Worm (Caenorhabditis elegans) whole organism, young adult: Measurements from ENCODE around the gene T21C12.4.

Experiments used
- B0019.2 ChIP-seq: fragments of 200-800 bp; sonication (Bioruptor generic); conservative IDR thresholded peaks from 2 replicates; pipeline ENCODE4 v1.3.6; 2022; ENCODE audit warnings: missing genetic modification reagents, missing genetic modification characterization, missing compliant biosample characterization
- C17E4.6 ChIP-seq: fragments of 200-800 bp; sonication (Bioruptor generic); IDR thresholded peaks from 2 replicates; pipeline ENCODE4 v1.3.6; 2022; ENCODE audit warnings: missing genetic modification reagents, missing genetic modification characterization, missing compliant biosample characterization
- F49E8.2 ChIP-seq: sonication (generic microtip); optimal IDR thresholded peaks from 3 replicates; lab custom pipeline; 2017; ENCODE audit warnings: missing genetic modification characterization, mild to moderate bottlenecking, missing compliant biosample characterization, antibody characterized with exemption, moderate library complexity; ENCODE audit not compliant: insufficient read depth
- F52B5.7 ChIP-seq: sonication (generic microtip); optimal IDR thresholded peaks from 2 replicates; lab custom pipeline; 2016; ENCODE audit warnings: mild to moderate bottlenecking, missing genetic modification characterization, missing compliant biosample characterization
- F57A8.1 ChIP-seq: fragments of 200-800 bp; sonication (Bioruptor generic); optimal IDR thresholded peaks from 2 replicates; lab custom pipeline; 2018; ENCODE audit warnings: mild to moderate bottlenecking, missing genetic modification characterization, moderate library complexity, missing compliant biosample characterization
- K12H6.12 ChIP-seq: fragments of 200-800 bp; sonication (Bioruptor generic); optimal IDR thresholded peaks from 2 replicates; lab custom pipeline; 2018; ENCODE audit warnings: mild to moderate bottlenecking, missing genetic modification characterization, missing compliant biosample characterization
- ZK185.1 ChIP-seq: sonication (generic microtip); optimal IDR thresholded peaks from 2 replicates; lab custom pipeline; 2016; ENCODE audit warnings: mild to moderate bottlenecking, missing genetic modification characterization, missing compliant biosample characterization; ENCODE audit not compliant: poor library complexity, severe bottlenecking
- ama-1 ChIP-seq, 3 experiments: fragments of 150-350 bp in 1 of 3; sonication (generic microtip) in 2 of 3; optimal IDR thresholded peaks; 2 replicates each; lab custom pipeline; 2014 to 2018; ENCODE audit warnings: missing biosample characterization in 2 of 3, missing genetic modification characterization in 2 of 3, missing genetic modification reagents in 2 of 3
- aptf-3 ChIP-seq: fragments of 200-800 bp; sonication (Bioruptor generic); IDR thresholded peaks from 2 replicates; pipeline ENCODE4 v1.3.6; 2022; ENCODE audit warnings: missing genetic modification characterization, missing compliant biosample characterization
- attf-5 ChIP-seq: fragments of 200-800 bp; sonication (Bioruptor generic); optimal IDR thresholded peaks from 2 replicates; lab custom pipeline; 2018; ENCODE audit warnings: mild to moderate bottlenecking, missing genetic modification characterization, missing compliant biosample characterization
- bed-1 ChIP-seq: fragments of 200-800 bp; sonication (Bioruptor generic); IDR thresholded peaks from 2 replicates; pipeline ENCODE4 v1.3.6; 2022; ENCODE audit warnings: missing genetic modification reagents, missing genetic modification characterization, missing compliant biosample characterization
- bed-2 ChIP-seq: fragments of 200-800 bp; sonication (Bioruptor generic); IDR thresholded peaks from 2 replicates; pipeline ENCODE4 v1.3.6; 2022; ENCODE audit warnings: missing genetic modification reagents, missing genetic modification characterization, missing compliant biosample characterization
- ceh-100 ChIP-seq: fragments of 200-800 bp; sonication (Bioruptor generic); IDR thresholded peaks from 2 replicates; pipeline ENCODE4 v1.3.6; 2022; ENCODE audit warnings: missing genetic modification reagents, missing genetic modification characterization, missing compliant biosample characterization
- ceh-91 ChIP-seq: fragments of 200-800 bp; sonication (Bioruptor generic); IDR thresholded peaks from 2 replicates; pipeline ENCODE4 v1.3.6; 2022; ENCODE audit warnings: missing genetic modification reagents, missing genetic modification characterization, missing compliant biosample characterization
- die-1 ChIP-seq: sonication (generic microtip); optimal IDR thresholded peaks from 2 replicates; lab custom pipeline; 2016; ENCODE audit warnings: missing genotype, mild to moderate bottlenecking, missing genetic modification characterization, missing compliant biosample characterization
- dpl-1 ChIP-seq: fragments of 150-350 bp; optimal IDR thresholded peaks from 2 replicates; lab custom pipeline; 2014; ENCODE audit warnings: missing biosample characterization, missing genetic modification reagents, missing genetic modification characterization
- egrh-3 ChIP-seq: fragments of 200-800 bp; sonication (Bioruptor generic); IDR thresholded peaks from 2 replicates; pipeline ENCODE4 v1.3.6; 2022; ENCODE audit warnings: missing genetic modification reagents, missing genetic modification characterization, missing compliant biosample characterization
- ekl-4 ChIP-seq: fragments of 200-800 bp; sonication (Bioruptor generic); IDR thresholded peaks from 2 replicates; pipeline ENCODE4 v1.3.6; 2022; ENCODE audit warnings: missing genetic modification reagents, missing genetic modification characterization, missing compliant biosample characterization
- gei-17 ChIP-seq: fragments of 200-800 bp; sonication (Bioruptor generic); optimal IDR thresholded peaks from 2 replicates; lab custom pipeline; 2018; ENCODE audit warnings: mild to moderate bottlenecking, missing genetic modification characterization, missing compliant biosample characterization
- hmg-1.2 ChIP-seq: fragments of 200-800 bp; sonication (Bioruptor generic); IDR thresholded peaks from 2 replicates; pipeline ENCODE4 v1.3.6; 2022; ENCODE audit warnings: missing genetic modification reagents, missing genetic modification characterization, missing compliant biosample characterization
- lag-1 ChIP-seq: fragments of 200-800 bp; sonication (Bioruptor generic); IDR thresholded peaks from 2 replicates; pipeline ENCODE4 v1.3.6; 2022; ENCODE audit warnings: missing genetic modification reagents, missing genetic modification characterization, missing compliant biosample characterization
- let-607 ChIP-seq, 2 experiments: fragments of 200-800 bp in 1 of 2; sonication (Bioruptor generic) in 1 of 2; sonication (generic microtip) in 1 of 2; optimal IDR thresholded peaks; 2 replicates each; lab custom pipeline; 2016 to 2018; ENCODE audit warnings: mild to moderate bottlenecking in 2 of 2, missing compliant biosample characterization in 2 of 2, missing genetic modification characterization in 2 of 2, moderate library complexity in 2 of 2, missing genotype in 1 of 2
- lin-35 ChIP-seq, 3 experiments: fragments of 150-350 bp in 2 of 3; sonication (generic microtip) in 1 of 3; optimal IDR thresholded peaks; 2 replicates each; lab custom pipeline; 2014 to 2018; ENCODE audit warnings: missing biosample characterization in 3 of 3, missing genetic modification characterization in 3 of 3, missing genetic modification reagents in 3 of 3
- lin-54 ChIP-seq: fragments of 200-800 bp; sonication (Bioruptor generic); optimal IDR thresholded peaks from 2 replicates; lab custom pipeline; 2018; ENCODE audit warnings: mild to moderate bottlenecking, missing genetic modification characterization, missing compliant biosample characterization
- lsl-1 ChIP-seq: fragments of 200-800 bp; sonication (Bioruptor generic); optimal IDR thresholded peaks from 2 replicates; lab custom pipeline; 2018; ENCODE audit warnings: mild to moderate bottlenecking, missing genetic modification characterization, moderate library complexity, missing compliant biosample characterization
- madf-6 ChIP-seq: fragments of 200-800 bp; sonication (Bioruptor generic); IDR thresholded peaks from 2 replicates; pipeline ENCODE4 v1.3.6; 2022; ENCODE audit warnings: missing genetic modification reagents, missing genetic modification characterization, missing compliant biosample characterization
- madf-8 ChIP-seq: fragments of 200-800 bp; sonication (Bioruptor generic); conservative IDR thresholded peaks from 2 replicates; pipeline ENCODE4 v1.3.6; 2022; ENCODE audit warnings: missing genetic modification reagents, missing genetic modification characterization, missing compliant biosample characterization
- mcd-1 ChIP-seq: fragments of 200-800 bp; sonication (Bioruptor generic); IDR thresholded peaks from 2 replicates; pipeline ENCODE4 v1.3.6; 2022; ENCODE audit warnings: missing genetic modification reagents, missing genetic modification characterization, missing compliant biosample characterization
- nfya-1 ChIP-seq: sonication (generic microtip); optimal IDR thresholded peaks from 2 replicates; lab custom pipeline; 2017; ENCODE audit warnings: antibody characterized with exemption, missing compliant biosample characterization, missing genetic modification characterization, borderline replicate concordance; ENCODE audit not compliant: insufficient read depth
- pha-4 ChIP-seq: fragments of 150-350 bp; sonication (generic microtip); optimal IDR thresholded peaks from 2 replicates; lab custom pipeline; 2014; ENCODE audit warnings: missing biosample characterization, missing genetic modification reagents, missing genetic modification characterization
- repo-1 ChIP-seq: sonication (generic microtip); optimal IDR thresholded peaks from 2 replicates; lab custom pipeline; 2017; ENCODE audit warnings: mild to moderate bottlenecking, missing genetic modification characterization, missing compliant biosample characterization
- snpc-3.4 ChIP-seq: sonication (generic microtip); optimal IDR thresholded peaks from 2 replicates; lab custom pipeline; 2017; ENCODE audit warnings: missing genetic modification characterization, mild to moderate bottlenecking, missing compliant biosample characterization, antibody characterized with exemption, moderate library complexity, missing genotype, missing genetic modification reagents
- somi-1 ChIP-seq: fragments of 200-800 bp; sonication (Bioruptor generic); optimal IDR thresholded peaks from 2 replicates; lab custom pipeline; 2018; ENCODE audit warnings: mild to moderate bottlenecking, missing genetic modification characterization, missing compliant biosample characterization
- tbp1 ChIP-seq: fragments of 200-800 bp; sonication (Bioruptor generic); optimal IDR thresholded peaks from 2 replicates; lab custom pipeline; 2018; ENCODE audit warnings: mild to moderate bottlenecking, missing genetic modification characterization, missing compliant biosample characterization
- unc-130 ChIP-seq: sonication (generic microtip); optimal IDR thresholded peaks from 2 replicates; lab custom pipeline; 2016; ENCODE audit warnings: missing genetic modification reagents, missing genetic modification characterization, missing compliant biosample characterization
- unc-62 ChIP-seq: fragments of 150-350 bp; optimal IDR thresholded peaks from 2 replicates; lab custom pipeline; 2014; ENCODE audit warnings: missing biosample characterization, missing genetic modification reagents, missing genetic modification characterization
- xnd-1 ChIP-seq: sonication (generic microtip); optimal IDR thresholded peaks from 2 replicates; lab custom pipeline; 2016; ENCODE audit warnings: missing genotype, missing genetic modification reagents, missing genetic modification characterization, missing compliant biosample characterization
- zfh-2 ChIP-seq: fragments of 200-800 bp; sonication (Bioruptor generic); conservative IDR thresholded peaks from 2 replicates; pipeline ENCODE4 v1.3.6; 2022; ENCODE audit warnings: missing genetic modification reagents, missing genetic modification characterization, missing compliant biosample characterization
- ztf-3 ChIP-seq: fragments of 200-800 bp; sonication (Bioruptor generic); optimal IDR thresholded peaks from 2 replicates; lab custom pipeline; 2018; ENCODE audit warnings: mild to moderate bottlenecking, missing genetic modification characterization, missing compliant biosample characterization

Gene T21C12.4

ce11 chrIII:10505182-10505581 lies 52.6 kb downstream of the T21C12.4 start, which contains the start of the genes taf-11.3 and urm-1 (continued):
- TF ChIP-seq xnd-1 (tag; lab: Kevin White, UChicago) (no peak), let-607 (tag; optimal IDR thresholded peaks at IDR 0.05; lab: Kevin White, UChicago) (peak in 1 of 2 experiments; percentile 62), gei-17 (GFP tag; lab: Kevin White, UChicago) (no peak), snpc-3.4 (tag; lab: Kevin White, UChicago) (peak; percentile 21), zfh-2 (no peak), ceh-91 (GFP tag; lab: Robert Waterston, UW) (no peak), unc-62 (no peak), B0019.2 (no peak), ceh-100 (peak; percentile 31; the same call in 1 of the 2 replicates), somi-1 (GFP tag; lab: Kevin White, UChicago) (no peak), hmg-1.2 (GFP tag; lab: Robert Waterston, UW) (peak; percentile 93), die-1 (tag; lab: Kevin White, UChicago) (no peak), unc-130 (no peak), tbp1 (GFP tag; lab: Kevin White, UChicago) (peak; percentile 35), bed-2 (GFP tag; lab: Robert Waterston, UW) (no peak), egrh-3 (GFP tag; lab: Robert Waterston, UW) (no peak), C17E4.6 (GFP tag; lab: Robert Waterston, UW) (no peak), mcd-1 (GFP tag; lab: Robert Waterston, UW) (peak; percentile 92), lsl-1 (GFP tag; lab: Kevin White, UChicago) (peak; percentile 27), lin-35 (GFP tag; optimal IDR thresholded peaks at IDR 0.05; lab: Kevin White, UChicago) (peak in 1 of 3 experiments; percentile 51), madf-6 (GFP tag; lab: Robert Waterston, UW) (peak; percentile 67; the same call in 1 of the 2 replicates), dpl-1 (GFP tag; lab: Kevin White, UChicago) (peak; percentile 60), F57A8.1 (no peak), madf-8 (GFP tag; lab: Robert Waterston, UW) (peak; percentile 24; the same call in 1 of the 2 replicates), attf-5 (GFP tag; lab: Kevin White, UChicago) (peak; percentile 55), bed-1 (GFP tag; lab: Robert Waterston, UW) (no peak), pha-4 (tag; lab: Kevin White, UChicago) (peak; percentile 15), lin-54 (GFP tag; lab: Kevin White, UChicago) (peak; percentile 49), ZK185.1 (peak; percentile 30), ztf-3 (no peak), repo-1 (tag; lab: Kevin White, UChicago) (no peak), ekl-4 (GFP tag; lab: Robert Waterston, UW) (no peak)
- TF ChIP-seq, all 124 proteins: peak for 23

ce11 chrIII:10503753-10504152 lies 54.1 kb downstream of the T21C12.4 start, which contains the start of gene rab-33:
rab-33 (minus strand) TSS chrIII:10503853.
- TF ChIP-seq lag-1 (GFP tag; lab: Robert Waterston, UW) (no peak), F49E8.2 (tag; lab: Kevin White, UChicago) (no peak), F52B5.7 (tag; lab: Kevin White, UChicago) (no peak), ama-1 (optimal IDR thresholded peaks at IDR 0.05; lab: Kevin White, UChicago) (no peak), ama-1 (GFP tag; optimal IDR thresholded peaks at IDR 0.05; lab: Kevin White, UChicago) (no peak), lsl-1 (GFP tag; lab: Kevin White, UChicago) (no peak), lin-54 (GFP tag; lab: Kevin White, UChicago) (no peak), nfya-1 (no peak), aptf-3 (GFP tag; lab: Robert Waterston, UW) (no peak), K12H6.12 (tag; lab: Kevin White, UChicago) (no peak)
- TF ChIP-seq, all 124 proteins: peak for 0
